Worm (Caenorhabditis elegans) whole organism, early embryonic: ENCODE measurements around the gene Y47D3B.3.

Experiments used
- B0310.2 ChIP-seq: sonication (generic microtip); optimal IDR thresholded peaks from 2 replicates; lab custom pipeline; 2016; ENCODE audit warnings: mild to moderate bottlenecking, missing genetic modification characterization, missing compliant biosample characterization
- F13C5.2 ChIP-seq: sonication (generic microtip); optimal IDR thresholded peaks from 2 replicates; lab custom pipeline; 2017; ENCODE audit warnings: mild to moderate bottlenecking, missing genetic modification characterization, inconsistent platforms, missing compliant biosample characterization
- ama-1 ChIP-seq: fragments of 150-350 bp; optimal IDR thresholded peaks from 2 replicates; lab custom pipeline; 2014
- ceh-36 ChIP-seq: sonication (generic microtip); optimal IDR thresholded peaks from 2 replicates; lab custom pipeline; 2016; ENCODE audit warnings: missing genetic modification characterization, inconsistent platforms, missing compliant biosample characterization
- ets-7 ChIP-seq: sonication (generic microtip); optimal IDR thresholded peaks from 2 replicates; lab custom pipeline; 2016; ENCODE audit warnings: missing genotype, missing genetic modification characterization, missing compliant biosample characterization
- pes-1 ChIP-seq: fragments of 200-800 bp; sonication (Bioruptor generic); IDR thresholded peaks from 2 replicates; pipeline ENCODE4 v1.3.6; 2022; ENCODE audit warnings: missing genetic modification reagents, missing genetic modification characterization, missing compliant biosample characterization
- scrt-1 ChIP-seq: fragments of 200-800 bp; sonication (Bioruptor generic); IDR thresholded peaks from 2 replicates; pipeline ENCODE4 v1.3.6; 2022; ENCODE audit warnings: missing genetic modification characterization, missing compliant biosample characterization
- tbx-37 ChIP-seq: fragments of 200-800 bp; sonication (Bioruptor generic); conservative IDR thresholded peaks from 2 replicates; pipeline ENCODE4 v1.3.6; 2022; ENCODE audit warnings: missing genetic modification reagents, missing genetic modification characterization, missing compliant biosample characterization

ce11 chrIII:11391601-11392520 is 5.7 kb upstream of the Y47D3B.3 start:
- TF ChIP-seq scrt-1 (GFP tag; lab: Robert Waterston, UW) (no peak), B0310.2 (tag; lab: Kevin White, UChicago) (no peak), ama-1 (lab: Kevin White, UChicago) (no peak), tbx-37 (no peak), ceh-36 (tag; lab: Kevin White, UChicago) (peak; percentile 20), pes-1 (no peak), ets-7 (tag; lab: Kevin White, UChicago) (no peak), F13C5.2 (no peak)
